Fruit fly (Drosophila melanogaster): ENCODE measurements around the gene Gss1.

DNA sequence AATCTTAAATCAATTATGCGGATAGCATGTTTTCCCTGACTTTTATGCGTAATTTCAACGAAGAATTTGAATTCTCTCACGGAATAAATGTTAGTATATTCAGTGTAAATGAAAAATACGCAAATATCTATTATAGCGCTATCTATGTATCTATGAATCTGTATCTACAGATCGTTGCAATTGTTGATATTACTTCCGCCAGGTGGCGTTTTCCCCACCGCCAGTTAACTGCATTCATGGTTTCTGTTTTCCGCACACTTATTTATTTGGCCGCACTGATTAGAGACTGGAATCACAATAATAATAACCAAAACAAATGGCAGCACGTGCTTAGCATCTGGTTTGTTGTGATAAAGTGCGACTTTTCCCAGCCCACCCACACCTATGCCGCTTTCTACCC is 6.6 kb upstream of the Gss1 start:
- TF ChIP-seq CG8478 (optimal IDR thresholded peaks at IDR 0.05) (no peak), CTCF (optimal IDR thresholded peaks at IDR 0.05) (peak; percentile 74 to 76)

Data from S2 (cell line).